Fruit fly (Drosophila melanogaster) whole organism, embryonic: Measurements from ENCODE around the gene Orct2.

Experiments used
- Aef1 ChIP-seq: fragments of 200-800 bp; sonication (Bioruptor generic); IDR thresholded peaks from 3 replicates; pipeline ENCODE4 v1.3.6; 2022; ENCODE audit warnings: missing biosample characterization, missing genetic modification characterization
- CG10565 ChIP-seq: fragments of 200-800 bp; sonication (Bioruptor generic); optimal IDR thresholded peaks from 3 replicates; lab custom pipeline; 2016; ENCODE audit warnings: missing biosample characterization, mild to moderate bottlenecking, missing genetic modification characterization
- CG10959 ChIP-seq: fragments of 200-800 bp; sonication (Bioruptor generic); IDR thresholded peaks from 2 replicates; pipeline ENCODE4 v1.3.6; 2022; ENCODE audit warnings: missing biosample characterization, missing genetic modification characterization
- CG11085 ChIP-seq: fragments of 200-800 bp; sonication (Bioruptor generic); IDR thresholded peaks from 2 replicates; pipeline ENCODE4 v1.3.6; 2022; ENCODE audit warnings: missing biosample characterization, missing genetic modification characterization
- CG11093 ChIP-seq: fragments of 200-800 bp; sonication (Bioruptor generic); IDR thresholded peaks from 3 replicates; pipeline ENCODE4 v1.3.6; 2022; ENCODE audit warnings: missing biosample characterization, missing genetic modification characterization
- CG11456 ChIP-seq: fragments of 200-800 bp; sonication (Bioruptor generic); IDR thresholded peaks from 3 replicates; pipeline ENCODE4 v1.3.6; 2022; ENCODE audit warnings: missing biosample characterization, missing genetic modification characterization
- CG13123 ChIP-seq: fragments of 200-800 bp; sonication (Bioruptor generic); optimal IDR thresholded peaks from 2 replicates; lab custom pipeline; 2016; ENCODE audit warnings: missing biosample characterization, missing genetic modification characterization
- CG14710 ChIP-seq: fragments of 200-800 bp; sonication (Bioruptor generic); optimal IDR thresholded peaks from 3 replicates; lab custom pipeline; 2019; ENCODE audit warnings: missing biosample characterization, mild to moderate bottlenecking, missing genetic modification characterization, moderate library complexity
- CG1647 ChIP-seq: fragments of 200-800 bp; sonication (Bioruptor generic); optimal IDR thresholded peaks from 3 replicates; lab custom pipeline; 2016; ENCODE audit warnings: missing biosample characterization, missing genetic modification characterization
- CG18476 ChIP-seq: fragments of 200-800 bp; sonication (Bioruptor generic); optimal IDR thresholded peaks from 2 replicates; lab custom pipeline; 2016; ENCODE audit warnings: missing biosample characterization, mild to moderate bottlenecking, missing genetic modification characterization
- CG18619 ChIP-seq: fragments of 200-800 bp; sonication (Bioruptor generic); optimal IDR thresholded peaks from 3 replicates; lab custom pipeline; 2017; ENCODE audit warnings: missing biosample characterization, mild to moderate bottlenecking, missing genetic modification characterization
- CG2678 ChIP-seq: fragments of 200-800 bp; sonication (Bioruptor generic); optimal IDR thresholded peaks from 3 replicates; lab custom pipeline; 2019; ENCODE audit warnings: missing biosample characterization, mild to moderate bottlenecking, missing genetic modification characterization, moderate library complexity
- CG2712 ChIP-seq: fragments of 200-800 bp; optimal IDR thresholded peaks from 3 replicates; lab custom pipeline; 2019; ENCODE audit warnings: missing biosample characterization, mild to moderate bottlenecking, missing genetic modification characterization, moderate library complexity
- CG30403 ChIP-seq: fragments of 200-800 bp; sonication (Bioruptor generic); optimal IDR thresholded peaks from 3 replicates; lab custom pipeline; 2016; ENCODE audit warnings: missing biosample characterization, missing genetic modification characterization
- CG31365 ChIP-seq: fragments of 200-800 bp; sonication (Bioruptor generic); optimal IDR thresholded peaks from 2 replicates; lab custom pipeline; 2018; ENCODE audit warnings: missing biosample characterization, mild to moderate bottlenecking, missing genetic modification characterization
- CG3163 ChIP-seq: fragments of 200-800 bp; sonication (Bioruptor generic); optimal IDR thresholded peaks from 3 replicates; lab custom pipeline; 2016; ENCODE audit warnings: missing biosample characterization, missing genetic modification characterization
- CG34224 ChIP-seq: fragments of 200-800 bp; sonication (Bioruptor generic); IDR thresholded peaks from 3 replicates; pipeline ENCODE4 v1.3.6; 2022; ENCODE audit warnings: missing biosample characterization, missing genetic modification characterization; ENCODE audit not compliant: partially characterized antibody
- CG43689 ChIP-seq: fragments of 200-800 bp; sonication (Bioruptor generic); IDR thresholded peaks from 2 replicates; pipeline ENCODE4 v1.3.6; 2022; ENCODE audit warnings: missing biosample characterization, missing genetic modification characterization
- CG6254 ChIP-seq: fragments of 200-800 bp; sonication (Bioruptor generic); optimal IDR thresholded peaks from 3 replicates; lab custom pipeline; 2017; ENCODE audit warnings: mild to moderate bottlenecking, missing biosample characterization, missing genetic modification reagents, missing genetic modification characterization
- CG7745 ChIP-seq: fragments of 200-800 bp; sonication (Bioruptor generic); optimal IDR thresholded peaks from 2 replicates; lab custom pipeline; 2018; ENCODE audit warnings: missing biosample characterization, mild to moderate bottlenecking, missing genetic modification characterization, moderate library complexity
- CG8290 ChIP-seq, 3 experiments: fragments of 200-800 bp; sonication (Bioruptor generic); optimal IDR thresholded peaks; 2 replicates each; lab custom pipeline; 2016 to 2019; ENCODE audit warnings: missing biosample characterization in 3 of 3, missing genetic modification characterization in 3 of 3, mild to moderate bottlenecking in 2 of 3, moderate library complexity in 1 of 3
- CG9727 ChIP-seq: fragments of 200-800 bp; sonication (Bioruptor generic); optimal IDR thresholded peaks from 3 replicates; lab custom pipeline; 2017; ENCODE audit warnings: missing biosample characterization, mild to moderate bottlenecking, missing genetic modification characterization
- CG9932 ChIP-seq: fragments of 200-800 bp; sonication (Bioruptor generic); IDR thresholded peaks from 2 replicates; pipeline ENCODE4 v1.3.6; 2022; ENCODE audit warnings: missing biosample characterization, missing genetic modification characterization
- CHES-1-like ChIP-seq: fragments of 200-800 bp; sonication (Bioruptor generic); optimal IDR thresholded peaks from 2 replicates; lab custom pipeline; 2016; ENCODE audit warnings: missing biosample characterization, missing genetic modification characterization
- Doc3 ChIP-seq: fragments of 200-800 bp; sonication (Bioruptor generic); IDR thresholded peaks from 3 replicates; pipeline ENCODE4 v1.3.6; 2022; ENCODE audit warnings: missing biosample characterization, missing genetic modification characterization; ENCODE audit not compliant: partially characterized antibody
- Fer3 ChIP-seq: fragments of 200-800 bp; sonication (Bioruptor generic); optimal IDR thresholded peaks from 2 replicates; lab custom pipeline; 2018; ENCODE audit warnings: missing biosample characterization, mild to moderate bottlenecking, missing genetic modification characterization, moderate library complexity
- HHEX ChIP-seq: fragments of 200-800 bp; sonication (Bioruptor generic); optimal IDR thresholded peaks from 3 replicates; lab custom pipeline; 2017; ENCODE audit warnings: missing biosample characterization, mild to moderate bottlenecking, missing genetic modification characterization, missing genetic modification reagents
- Mrtf ChIP-seq: fragments of 200-800 bp; sonication (Bioruptor generic); IDR thresholded peaks from 3 replicates; pipeline ENCODE4 v1.3.6; 2022; ENCODE audit warnings: missing biosample characterization, missing genetic modification characterization
- Rfx ChIP-seq: fragments of 200-800 bp; sonication (Bioruptor generic); IDR thresholded peaks from 2 replicates; pipeline ENCODE4 v1.3.6; 2022; ENCODE audit warnings: missing biosample characterization, missing genetic modification characterization
- Scr ChIP-seq: fragments of 200-800 bp; sonication (Bioruptor generic); IDR thresholded peaks from 2 replicates; pipeline ENCODE4 v1.3.6; 2022; ENCODE audit warnings: missing biosample characterization, missing genetic modification characterization; ENCODE audit not compliant: partially characterized antibody
- disco-r ChIP-seq: fragments of 200-800 bp; sonication (Bioruptor generic); optimal IDR thresholded peaks from 2 replicates; lab custom pipeline; 2016; ENCODE audit warnings: missing biosample characterization, missing genetic modification characterization
- gcm ChIP-seq: fragments of 200-800 bp; sonication (Bioruptor generic); optimal IDR thresholded peaks from 2 replicates; lab custom pipeline; 2019; ENCODE audit warnings: missing biosample characterization, mild to moderate bottlenecking, missing genetic modification characterization, moderate library complexity
- hth ChIP-seq: fragments of >200 bp; optimal IDR thresholded peaks from 2 replicates; lab custom pipeline; 2017; ENCODE audit warnings: inconsistent platforms
- insv ChIP-seq, 2 experiments: fragments of 200-800 bp; sonication (Bioruptor generic); optimal IDR thresholded peaks; 3 replicates each; lab custom pipeline; 2016 to 2018; ENCODE audit warnings: missing biosample characterization in 2 of 2, missing genetic modification characterization in 2 of 2
- lov ChIP-seq, 2 experiments: fragments of 200-800 bp in 1 of 2; fragments of >200 bp in 1 of 2; sonication (Bioruptor generic) in 1 of 2; IDR thresholded peaks in 1 of 2; optimal IDR thresholded peaks in 1 of 2; 2 replicates in 1 of 2; 3 replicates in 1 of 2; pipeline versions ENCODE4 v1.3.6 to Lab custom; 2017 to 2022; ENCODE audit warnings: missing biosample characterization in 1 of 2, missing genetic modification characterization in 1 of 2
- nmo ChIP-seq: fragments of 200-800 bp; sonication (Bioruptor generic); optimal IDR thresholded peaks from 2 replicates; lab custom pipeline; 2018; ENCODE audit warnings: missing biosample characterization, mild to moderate bottlenecking, missing genetic modification characterization, moderate library complexity
- otp ChIP-seq: fragments of 200-800 bp; sonication (Bioruptor generic); IDR thresholded peaks from 3 replicates; pipeline ENCODE4, ENCODE4 v1.3.6; 2022; ENCODE audit warnings: missing biosample characterization, missing genetic modification characterization
- pb ChIP-seq: fragments of 200-800 bp; sonication (Bioruptor generic); optimal IDR thresholded peaks from 3 replicates; lab custom pipeline; 2016; ENCODE audit warnings: missing biosample characterization, missing genetic modification characterization
- rib ChIP-seq: fragments of 200-800 bp; sonication (Bioruptor generic); IDR thresholded peaks from 2 replicates; pipeline ENCODE4 v1.3.6; 2022; ENCODE audit warnings: missing biosample characterization, missing genetic modification characterization
- sc ChIP-seq, 3 experiments: fragments of >200 bp in 2 of 3; fragments of 200-800 bp in 1 of 3; sonication (Bioruptor generic) in 1 of 3; optimal IDR thresholded peaks; 2 replicates in 2 of 3; 3 replicates in 1 of 3; lab custom pipeline; 2017; ENCODE audit warnings: mild to moderate bottlenecking in 1 of 3, missing biosample characterization in 1 of 3, missing genetic modification characterization in 1 of 3, missing genetic modification reagents in 1 of 3
- sens-2 ChIP-seq: fragments of 200-800 bp; sonication (Bioruptor generic); IDR thresholded peaks from 2 replicates; pipeline ENCODE4 v1.3.6; 2022; ENCODE audit warnings: missing biosample characterization, missing genetic modification characterization
- slbo ChIP-seq: fragments of 200-800 bp; sonication (Bioruptor generic); IDR thresholded peaks from 2 replicates; pipeline ENCODE4 v1.3.6; 2022; ENCODE audit warnings: missing biosample characterization, missing genetic modification characterization
- ssp ChIP-seq: fragments of 200-800 bp; sonication (Bioruptor generic); IDR thresholded peaks from 2 replicates; pipeline ENCODE4 v1.3.6; 2022; ENCODE audit warnings: missing biosample characterization, missing genetic modification characterization
- tgo ChIP-seq: fragments of 200-800 bp; sonication (Bioruptor generic); IDR thresholded peaks from 3 replicates; pipeline ENCODE4 v1.3.6; 2022; ENCODE audit warnings: missing biosample characterization, missing genetic modification characterization
- tna ChIP-seq: fragments of 200-800 bp; sonication (Bioruptor generic); IDR thresholded peaks from 2 replicates; pipeline ENCODE4 v1.3.6; 2022; ENCODE audit warnings: missing biosample characterization, missing genetic modification characterization; ENCODE audit not compliant: partially characterized antibody
- trem ChIP-seq: fragments of 200-800 bp; optimal IDR thresholded peaks from 3 replicates; lab custom pipeline; 2019; ENCODE audit warnings: missing biosample characterization, mild to moderate bottlenecking, missing genetic modification characterization, moderate library complexity
- twi ChIP-seq: fragments of 200-800 bp; optimal IDR thresholded peaks from 2 replicates; lab custom pipeline; 2019; ENCODE audit warnings: missing biosample characterization, mild to moderate bottlenecking, missing genetic modification characterization, moderate library complexity
- vfl ChIP-seq: fragments of 200-800 bp; sonication (Bioruptor generic); optimal IDR thresholded peaks from 2 replicates; lab custom pipeline; 2016; ENCODE audit warnings: missing biosample characterization, missing genetic modification characterization
- wor ChIP-seq: fragments of 200-800 bp; sonication (Bioruptor generic); IDR thresholded peaks from 2 replicates; pipeline ENCODE4 v1.3.6; 2022; ENCODE audit warnings: missing biosample characterization, missing genetic modification characterization
- zf30C ChIP-seq: fragments of 200-800 bp; sonication (Bioruptor generic); optimal IDR thresholded peaks from 3 replicates; lab custom pipeline; 2018; ENCODE audit warnings: missing biosample characterization, mild to moderate bottlenecking, missing genetic modification characterization

Orct2 gene

DNA sequence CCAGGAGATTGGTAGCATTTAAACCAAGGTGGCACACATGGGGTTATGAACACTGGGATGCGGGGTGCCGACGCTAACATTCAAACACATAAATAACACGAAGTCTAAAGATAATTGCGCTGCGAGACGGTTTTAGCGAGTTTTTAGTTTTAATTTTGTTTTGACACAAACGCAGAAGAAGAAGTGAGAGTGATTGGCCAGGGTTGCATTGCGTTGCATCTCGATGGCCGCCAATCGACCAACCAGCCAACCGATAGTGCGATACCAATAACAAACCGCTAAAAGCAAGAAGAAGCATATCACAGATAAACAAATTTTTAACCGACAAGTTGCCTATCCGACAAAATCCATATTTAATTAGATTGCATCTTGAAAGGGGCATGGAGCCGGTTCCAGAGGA lies 46.1 kb upstream of the Orct2 start, which contains the start of the genes Spps and CG13609 (continued):
- TF ChIP-seq tna (GFP tag; lab: Robert Waterston, UW), result peak; percentile 93
- TF ChIP-seq CG9932, result peak; percentile 53; the same call in 1 of the 2 replicates
- no peak for TF ChIP-seq gcm (GFP tag; lab: Kevin White, UChicago)
- no peak for TF ChIP-seq otp (GFP tag; lab: Robert Waterston, UW)
- no peak for TF ChIP-seq hth (lab: Kevin White, UChicago)
- peak; percentile 83 for TF ChIP-seq Doc3
- no peak for TF ChIP-seq twi (tag; lab: Kevin White, UChicago)
- peak; percentile 42; the same call in 1 of the 2 replicates for TF ChIP-seq slbo (GFP tag; lab: Robert Waterston, UW)
- peak; percentile 88 for TF ChIP-seq trem (tag; lab: Kevin White, UChicago)
- peak; percentile 9 for TF ChIP-seq CG8290 (GFP tag; optimal IDR thresholded peaks at IDR 0.05; lab: Kevin White, UChicago)
- peak in 1 of 2 experiments; percentile 74 for TF ChIP-seq CG8290 (tag; optimal IDR thresholded peaks at IDR 0.05; lab: Kevin White, UChicago)
- no peak for TF ChIP-seq Fer3
- no peak for TF ChIP-seq CG11456 (GFP tag; lab: Robert Waterston, UW)
- no peak for TF ChIP-seq CG7745 (tag; lab: Kevin White, UChicago)
- TF ChIP-seq CG11093 (GFP tag; lab: Robert Waterston, UW), result no peak
- no peak for TF ChIP-seq pb (GFP tag; lab: Kevin White, UChicago)
- TF ChIP-seq CG10565 (GFP tag; lab: Kevin White, UChicago), result no peak
- TF ChIP-seq sc (optimal IDR thresholded peaks at IDR 0.05; lab: Kevin White, UChicago), result no peak
- no peak for TF ChIP-seq sc (GFP tag; optimal IDR thresholded peaks at IDR 0.05; lab: Kevin White, UChicago)
- peak; percentile 66 for TF ChIP-seq Rfx (GFP tag; lab: Robert Waterston, UW)
- TF ChIP-seq insv (GFP tag; optimal IDR thresholded peaks at IDR 0.05; lab: Kevin White, UChicago), result peak in 1 of 2 experiments; percentile 16
- TF ChIP-seq disco-r (GFP tag; lab: Kevin White, UChicago), result no peak
- TF ChIP-seq lov (optimal IDR thresholded peaks at IDR 0.05; lab: Kevin White, UChicago), result no peak
- no peak for TF ChIP-seq lov (GFP tag; IDR thresholded peaks at IDR 0.05; lab: Robert Waterston, UW)
- peak; percentile 99 for TF ChIP-seq CG34224 (GFP tag; lab: Robert Waterston, UW)
- peak; percentile 91 for TF ChIP-seq Scr (GFP tag; lab: Robert Waterston, UW)
- peak; percentile 38 for TF ChIP-seq CG2712 (tag; lab: Kevin White, UChicago)
- TF ChIP-seq CG14710 (tag; lab: Kevin White, UChicago), result peak; percentile 37
- TF ChIP-seq sens-2 (GFP tag; lab: Robert Waterston, UW), result no peak
- TF ChIP-seq Mrtf (GFP tag; lab: Robert Waterston, UW), result no peak
- TF ChIP-seq CG43689 (GFP tag; lab: Robert Waterston, UW), result no peak
- no peak for TF ChIP-seq CG2678 (tag; lab: Kevin White, UChicago)
- no peak for TF ChIP-seq CG31365 (tag; lab: Kevin White, UChicago)
- TF ChIP-seq rib (GFP tag; lab: Robert Waterston, UW), result no peak
- no peak for TF ChIP-seq CG18619 (GFP tag; lab: Kevin White, UChicago)
- no peak for TF ChIP-seq CG3163
- TF ChIP-seq CG9727 (GFP tag; lab: Kevin White, UChicago), result no peak
- peak; percentile 86 for TF ChIP-seq CHES-1-like
- no peak for TF ChIP-seq tgo (GFP tag; lab: Robert Waterston, UW)
- TF ChIP-seq CG30403 (GFP tag; lab: Kevin White, UChicago), result no peak
- no peak for TF ChIP-seq ssp (GFP tag; lab: Robert Waterston, UW)
- TF ChIP-seq HHEX, result no peak
- TF ChIP-seq nmo, result peak; percentile 46
- no peak for TF ChIP-seq CG11085 (GFP tag; lab: Robert Waterston, UW)
- TF ChIP-seq zf30C (GFP tag; lab: Kevin White, UChicago), result peak; percentile 7
- no peak for TF ChIP-seq wor
- TF ChIP-seq CG18476, result no peak
- TF ChIP-seq CG1647 (GFP tag; lab: Kevin White, UChicago), result no peak
- no peak for TF ChIP-seq vfl (GFP tag; lab: Kevin White, UChicago)
- no peak for TF ChIP-seq CG10959 (GFP tag; lab: Robert Waterston, UW)
- TF ChIP-seq CG6254, result no peak
- no peak for TF ChIP-seq Aef1 (GFP tag; lab: Robert Waterston, UW)
- no peak for TF ChIP-seq CG13123 (GFP tag; lab: Kevin White, UChicago)
